Fruit fly (Drosophila melanogaster): ENCODE measurements around the gene CG42359.

CG42359 gene

DNA sequence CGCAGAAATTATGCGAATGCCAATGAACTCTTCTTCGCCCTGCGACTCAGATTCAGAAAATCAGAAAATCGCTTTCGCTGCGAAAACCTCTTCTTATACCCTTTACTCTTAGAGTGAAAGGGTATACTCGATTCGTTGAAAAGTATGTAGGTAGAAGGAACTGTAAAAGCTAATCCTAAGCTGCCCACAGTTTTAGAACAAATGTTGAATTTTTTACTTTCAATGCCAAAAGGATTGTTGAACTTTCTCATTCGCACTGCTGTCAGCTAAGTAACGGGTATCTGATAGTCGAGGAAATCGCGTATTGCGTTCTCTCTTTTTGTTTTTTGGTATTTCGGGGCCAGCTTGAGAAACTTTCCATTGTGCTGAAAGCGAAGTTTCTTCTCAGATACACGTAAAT, 48.3 kb downstream of the CG42359 start (continued):
- no peak for TF ChIP-seq fkh (GFP tag; optimal IDR thresholded peaks at IDR 0.05)
- peak; percentile 81 for TF ChIP-seq Eip78C (GFP tag)
- peak; percentile 66 for TF ChIP-seq acj6 (GFP tag; optimal IDR thresholded peaks at IDR 0.05)
- 0 out of 3 replicates have a peak, but pooled peaks have one; percentile 22 for TF ChIP-seq CG8119 (GFP tag; IDR thresholded peaks at IDR 0.05)
- no peak for TF ChIP-seq Hr38 (GFP tag; optimal IDR thresholded peaks at IDR 0.05)
- TF ChIP-seq CG8319 (GFP tag; optimal IDR thresholded peaks at IDR 0.05): peak; percentile 27
- TF ChIP-seq Sox14 (GFP tag; optimal IDR thresholded peaks at IDR 0.05): peak; percentile 39
- TF ChIP-seq Ets96B (tag; optimal IDR thresholded peaks at IDR 0.05): no peak
- TF ChIP-seq CG15336 (GFP tag; IDR thresholded peaks at IDR 0.05): no peak
- TF ChIP-seq CG10631 (GFP tag; optimal IDR thresholded peaks at IDR 0.05): peak; percentile 33
- TF ChIP-seq CG11762 (GFP tag; optimal IDR thresholded peaks at IDR 0.05; ENCODE audit: insufficient read depth): no peak
- TF ChIP-seq CG10669 (GFP tag; optimal IDR thresholded peaks at IDR 0.05): no peak
- no peak for TF ChIP-seq dsx (GFP tag; optimal IDR thresholded peaks at IDR 0.05; ENCODE audit: poor library complexity, severe bottlenecking)
- no peak for TF ChIP-seq salr (GFP tag; optimal IDR thresholded peaks at IDR 0.05)
- peak; percentile 66 for TF ChIP-seq Smox (GFP tag; optimal IDR thresholded peaks at IDR 0.05)
- TF ChIP-seq vri (GFP tag; optimal IDR thresholded peaks at IDR 0.05): peak; percentile 28
- peak; percentile 32 for TF ChIP-seq net (GFP tag; optimal IDR thresholded peaks at IDR 0.05)
- TF ChIP-seq Met (GFP tag; optimal IDR thresholded peaks at IDR 0.05): peak; percentile 73
- TF ChIP-seq Hr39 (GFP tag; optimal IDR thresholded peaks at IDR 0.05): peak; percentile 78
- TF ChIP-seq Hr4 (GFP tag; optimal IDR thresholded peaks at IDR 0.05): peak; percentile 32
- TF ChIP-seq CG31627 (GFP tag; optimal IDR thresholded peaks at IDR 0.05): peak; percentile 79
- TF ChIP-seq Eip93F (GFP tag; optimal IDR thresholded peaks at IDR 0.05): no peak
- TF ChIP-seq CG7368 (GFP tag; optimal IDR thresholded peaks at IDR 0.05): peak; percentile 37
- peak; percentile 77 for TF ChIP-seq Sox102F (GFP tag; optimal IDR thresholded peaks at IDR 0.05)
- TF ChIP-seq CG11294 (GFP tag; IDR thresholded peaks at IDR 0.05): no peak
- peak; percentile 56 for TF ChIP-seq CG34406 (GFP tag; optimal IDR thresholded peaks at IDR 0.05)
- no peak for TF ChIP-seq ss (GFP tag; optimal IDR thresholded peaks at IDR 0.05)
- TF ChIP-seq CG6276 (GFP tag; optimal IDR thresholded peaks at IDR 0.05): no peak

DNA sequence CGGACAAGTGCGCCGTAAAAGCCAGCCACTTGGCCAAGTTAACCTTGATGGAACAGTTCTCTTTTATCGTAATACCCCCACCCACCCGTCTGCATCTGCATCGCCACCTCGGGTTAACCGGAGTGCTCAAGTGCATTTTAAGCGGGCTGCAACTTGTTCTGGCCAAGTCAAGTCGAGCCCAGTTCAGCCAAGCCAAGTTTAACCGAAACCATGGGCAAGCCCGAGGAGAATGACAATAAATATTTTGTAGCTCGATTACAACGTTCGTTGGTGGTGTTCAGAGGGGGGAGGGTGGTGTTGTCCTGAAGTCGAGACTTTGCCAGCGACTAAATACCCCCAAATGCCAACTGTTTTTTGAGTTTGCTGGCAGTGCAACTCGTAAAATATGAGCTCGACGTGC, 49.7 kb downstream of the CG42359 start:
- TF ChIP-seq CG6276 (GFP tag; optimal IDR thresholded peaks at IDR 0.05) (no peak), Blimp-1 (GFP tag; optimal IDR thresholded peaks at IDR 0.05) (peak; percentile 17), CG6854 (GFP tag; optimal IDR thresholded peaks at IDR 0.05) (peak; percentile 55), svp (GFP tag) (no peak), CG9139 (GFP tag; optimal IDR thresholded peaks at IDR 0.05) (no peak), CG3919 (GFP tag; optimal IDR thresholded peaks at IDR 0.05) (no peak), CG11294 (GFP tag; IDR thresholded peaks at IDR 0.05) (no peak), CG6163 (GFP tag; IDR thresholded peaks at IDR 0.05) (peak; percentile 17; the same call in 1 of the 3 replicates), CG8632 (GFP tag; optimal IDR thresholded peaks at IDR 0.05) (no peak), CG1621 (tag; optimal IDR thresholded peaks at IDR 0.05) (peak; percentile 28), CG10631 (GFP tag; optimal IDR thresholded peaks at IDR 0.05) (no peak), fd59A (GFP tag; optimal IDR thresholded peaks at IDR 0.05) (no peak), acj6 (GFP tag; optimal IDR thresholded peaks at IDR 0.05) (no peak), CG31627 (GFP tag; optimal IDR thresholded peaks at IDR 0.05) (no peak), Ets21C (GFP tag; optimal IDR thresholded peaks at IDR 0.05) (no peak), Smox (GFP tag; optimal IDR thresholded peaks at IDR 0.05) (no peak), CG7368 (GFP tag; optimal IDR thresholded peaks at IDR 0.05) (no peak), Ets96B (tag; optimal IDR thresholded peaks at IDR 0.05) (no peak)
